Worm (Caenorhabditis elegans) whole organism, mixed stage, embryonic: ENCODE data around the gene F22H10.11.

Experiments used
- nhr-12 ChIP-seq: fragments of 150-350 bp; optimal IDR thresholded peaks from 2 replicates; lab custom pipeline; 2014; ENCODE audit warnings: missing biosample characterization, missing genetic modification characterization
- snpc-4 ChIP-seq: fragments of 150-350 bp; optimal IDR thresholded peaks from 2 replicates; lab custom pipeline; 2014; ENCODE audit warnings: missing biosample characterization, missing genetic modification characterization

DNA sequence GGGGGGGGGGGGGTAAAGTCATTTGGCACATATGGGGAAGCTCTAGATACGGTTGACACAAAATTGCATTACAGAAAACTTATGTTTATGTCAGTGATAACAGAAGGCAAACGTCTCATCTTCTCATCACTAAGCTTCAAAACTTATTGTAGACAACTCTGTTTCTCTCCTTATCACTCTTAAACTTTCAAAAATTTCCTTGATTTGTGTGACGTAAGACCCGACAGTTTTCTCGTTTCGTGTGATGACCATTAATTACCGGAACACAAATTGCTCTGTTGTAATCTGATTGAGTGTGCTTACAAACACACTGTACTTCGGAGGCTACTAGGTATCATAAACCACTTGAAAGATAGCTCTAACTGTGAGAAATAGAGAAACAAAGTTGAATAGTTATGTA is 43.0 kb downstream of the F22H10.11 start:
- no peak for TF ChIP-seq snpc-4 (tag; lab: Kevin White, UChicago)
- no peak for TF ChIP-seq nhr-12 (tag; lab: Kevin White, UChicago)
